Worm (Caenorhabditis elegans): ENCODE results near the gene ZK757.2.

DNA sequence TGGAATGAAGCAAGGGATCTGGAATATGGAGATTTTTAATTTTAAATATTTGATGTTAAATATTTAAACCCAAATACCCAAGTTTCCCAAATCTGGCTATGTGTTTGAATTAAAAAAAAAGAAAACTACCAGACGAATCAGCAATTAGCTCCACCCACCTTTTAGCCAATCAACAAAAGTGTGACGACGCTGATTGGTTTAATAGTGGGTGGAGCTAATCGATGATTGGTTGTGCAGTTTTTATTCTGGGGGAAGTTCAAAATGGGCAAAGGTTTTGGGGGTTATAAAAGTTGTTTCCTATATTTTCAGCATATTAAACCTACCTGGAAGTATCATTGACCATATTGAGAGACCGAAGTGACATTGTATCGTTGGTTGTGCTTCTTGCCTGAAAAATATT lies 4.2 kb downstream of the ZK757.2 start:
- TF ChIP-seq ZK546.5 (tag; optimal IDR thresholded peaks at IDR 0.05) (no peak), mdl-1 (tag; optimal IDR thresholded peaks at IDR 0.05) (no peak), ama-1 (optimal IDR thresholded peaks at IDR 0.05) (no peak), elt-2 (tag; optimal IDR thresholded peaks at IDR 0.05) (no peak), skn-1 (tag; optimal IDR thresholded peaks at IDR 0.05) (no peak), jun-1 (tag; optimal IDR thresholded peaks at IDR 0.05) (no peak), nhr-28 (tag; optimal IDR thresholded peaks at IDR 0.05) (no peak), elt-1 (tag; optimal IDR thresholded peaks at IDR 0.05) (no peak)

All from whole organism, L3 larva.